Fruit fly (Drosophila melanogaster): ENCODE data around the gene Gbeta5.
A peak's percentile ranks its signal among the peaks of the same experiment; 100 is the strongest.

The Gbeta5 gene

dm6 chrX:8157294-8157693 lies 5.2 kb upstream of the Gbeta5 start, which contains the start of the genes Traf6 and GIIIspla2 (continued):
- TF ChIP-seq pan (optimal IDR thresholded peaks at IDR 0.05), result no peak
- TF ChIP-seq pan (GFP tag; optimal IDR thresholded peaks at IDR 0.05 in 1 of 2, IDR thresholded peaks at IDR 0.05 in 1 of 2), result peak in 1 of 2 experiments; percentile 69
- peak; percentile 83 for TF ChIP-seq CG12391 (tag; optimal IDR thresholded peaks at IDR 0.05)
- peak; percentile 59; the same call in 1 of the 2 replicates for TF ChIP-seq wdn (GFP tag; IDR thresholded peaks at IDR 0.05)
- TF ChIP-seq CG10462 (GFP tag; optimal IDR thresholded peaks at IDR 0.05), result no peak
- peak; percentile 59 for TF ChIP-seq az2 (GFP tag; optimal IDR thresholded peaks at IDR 0.05)
- peak; percentile 41 for TF ChIP-seq CG13123 (GFP tag; optimal IDR thresholded peaks at IDR 0.05)
- peak; percentile 42 for TF ChIP-seq CG34376 (GFP tag; optimal IDR thresholded peaks at IDR 0.05)
- TF ChIP-seq sim (GFP tag; IDR thresholded peaks at IDR 0.05), result 0 out of 2 replicates have a peak, but pooled peaks have one; percentile 48
- TF ChIP-seq fd96Cb (tag; optimal IDR thresholded peaks at IDR 0.05), result peak; percentile 66
- peak; percentile 60 for TF ChIP-seq CG12104 (GFP tag; optimal IDR thresholded peaks at IDR 0.05)
- no peak for TF ChIP-seq CG3065 (GFP tag; optimal IDR thresholded peaks at IDR 0.05)
- TF ChIP-seq Med (GFP tag), result peak; percentile 96
- TF ChIP-seq CG7786 (GFP tag; optimal IDR thresholded peaks at IDR 0.05), result peak; percentile 72
- peak; percentile 67 for TF ChIP-seq CG13296 (GFP tag; optimal IDR thresholded peaks at IDR 0.05)
- peak; percentile 33 for TF ChIP-seq Hand (GFP tag; optimal IDR thresholded peaks at IDR 0.05)
- TF ChIP-seq slp2 (GFP tag; optimal IDR thresholded peaks at IDR 0.05), result peak; percentile 25
- no peak for TF ChIP-seq dimm (GFP tag; IDR thresholded peaks at IDR 0.05)
- peak; percentile 63 for TF ChIP-seq twi (tag; optimal IDR thresholded peaks at IDR 0.05)
- TF ChIP-seq sug (tag; optimal IDR thresholded peaks at IDR 0.05), result peak; percentile 84
- 0 out of 2 replicates have a peak, but pooled peaks have one; percentile 9 for TF ChIP-seq cas (GFP tag; IDR thresholded peaks at IDR 0.05)
- no peak for TF ChIP-seq Sry-β (GFP tag; optimal IDR thresholded peaks at IDR 0.05)
- TF ChIP-seq B-H1 (GFP tag; IDR thresholded peaks at IDR 0.05), result peak; percentile 59
- TF ChIP-seq nmo (GFP tag; optimal IDR thresholded peaks at IDR 0.05), result peak; percentile 83
- TF ChIP-seq MTF-1 (GFP tag; optimal IDR thresholded peaks at IDR 0.05; ENCODE audit: borderline replicate concordance), result no peak
- TF ChIP-seq btn (GFP tag; optimal IDR thresholded peaks at IDR 0.05), result peak; percentile 36
- TF ChIP-seq CG12219 (GFP tag; optimal IDR thresholded peaks at IDR 0.05), result peak; percentile 57
- TF ChIP-seq E2f2 (GFP tag; IDR thresholded peaks at IDR 0.05), result peak; percentile 74
- peak; percentile 77; the same call in 2 of the 3 replicates for TF ChIP-seq so (GFP tag; IDR thresholded peaks at IDR 0.05)
- TF ChIP-seq ERR (GFP tag; optimal IDR thresholded peaks at IDR 0.05), result no peak
- TF ChIP-seq Camta (GFP tag; optimal IDR thresholded peaks at IDR 0.05), result peak; percentile 63
- no peak for TF ChIP-seq CG17568 (GFP tag; optimal IDR thresholded peaks at IDR 0.05)
- TF ChIP-seq wek (GFP tag; optimal IDR thresholded peaks at IDR 0.05), result peak; percentile 52
- TF ChIP-seq B-H2 (GFP tag; optimal IDR thresholded peaks at IDR 0.05), result peak; percentile 86
- no peak for TF ChIP-seq Doc3 (GFP tag; IDR thresholded peaks at IDR 0.05; ENCODE audit: partially characterized antibody)
- no peak for TF ChIP-seq CG2202 (tag; optimal IDR thresholded peaks at IDR 0.05)
- TF ChIP-seq insv (GFP tag; optimal IDR thresholded peaks at IDR 0.05), result peak in 1 of 2 experiments; percentile 56
- TF ChIP-seq CG5245 (GFP tag; optimal IDR thresholded peaks at IDR 0.05), result peak; percentile 49
- TF ChIP-seq stwl (tag; optimal IDR thresholded peaks at IDR 0.05), result peak; percentile 94
- TF ChIP-seq H2.0 (GFP tag; IDR thresholded peaks at IDR 0.05), result peak; percentile 72
- no peak for TF ChIP-seq CG31365 (tag; optimal IDR thresholded peaks at IDR 0.05)
- TF ChIP-seq CG12744 (GFP tag; optimal IDR thresholded peaks at IDR 0.05), result peak; percentile 14
- peak; percentile 43 for TF ChIP-seq CG16863 (GFP tag; optimal IDR thresholded peaks at IDR 0.05)
- peak; percentile 61 for TF ChIP-seq ttk (GFP tag; IDR thresholded peaks at IDR 0.05)
- TF ChIP-seq gcm (GFP tag; optimal IDR thresholded peaks at IDR 0.05), result peak; percentile 40
- TF ChIP-seq Spps (tag; optimal IDR thresholded peaks at IDR 0.05), result peak; percentile 32
- peak; percentile 95 for TF ChIP-seq CG10267 (tag; optimal IDR thresholded peaks at IDR 0.05)
- TF ChIP-seq pzg (GFP tag; optimal IDR thresholded peaks at IDR 0.05), result peak; percentile 67
- TF ChIP-seq bab2 (GFP tag; optimal IDR thresholded peaks at IDR 0.05), result peak; percentile 74
- TF ChIP-seq Pdp1 (GFP tag; optimal IDR thresholded peaks at IDR 0.05), result peak; percentile 54 to 67
- peak; percentile 34 for TF ChIP-seq da (GFP tag; optimal IDR thresholded peaks at IDR 0.05)

Measured in whole organism, embryonic.